Worm (Caenorhabditis elegans) whole organism, young adult: ENCODE measurements around the gene str-5.

ENCODE experiments used
- C17E4.6 ChIP-seq: fragments of 200-800 bp; sonication (Bioruptor generic); IDR thresholded peaks from 2 replicates; pipeline ENCODE4 v1.3.6; 2022; ENCODE audit warnings: missing genetic modification reagents, missing genetic modification characterization, missing compliant biosample characterization
- F49E8.2 ChIP-seq: sonication (generic microtip); optimal IDR thresholded peaks from 3 replicates; lab custom pipeline; 2017; ENCODE audit warnings: missing genetic modification characterization, mild to moderate bottlenecking, missing compliant biosample characterization, antibody characterized with exemption, moderate library complexity; ENCODE audit not compliant: insufficient read depth
- K11D2.4 ChIP-seq: fragments of 200-800 bp; sonication (Bioruptor generic); IDR thresholded peaks from 2 replicates; pipeline ENCODE4 v1.3.6; 2022; ENCODE audit warnings: missing genetic modification reagents, missing genetic modification characterization, missing compliant biosample characterization
- ama-1 ChIP-seq, 3 experiments: fragments of 150-350 bp in 1 of 3; sonication (generic microtip) in 2 of 3; optimal IDR thresholded peaks; 2 replicates each; lab custom pipeline; 2014 to 2018; ENCODE audit warnings: missing biosample characterization in 2 of 3, missing genetic modification characterization in 2 of 3, missing genetic modification reagents in 2 of 3
- attf-3 ChIP-seq: fragments of 200-800 bp; sonication (Bioruptor generic); conservative IDR thresholded peaks from 2 replicates; pipeline ENCODE4 v1.3.6; 2022; ENCODE audit warnings: missing genetic modification reagents, missing genetic modification characterization, missing compliant biosample characterization
- attf-6 ChIP-seq: fragments of 200-800 bp; sonication (Bioruptor generic); IDR thresholded peaks from 2 replicates; pipeline ENCODE4 v1.3.6; 2022; ENCODE audit warnings: missing genetic modification reagents, missing genetic modification characterization, missing compliant biosample characterization
- efl-1 ChIP-seq: fragments of 150-350 bp; optimal IDR thresholded peaks from 2 replicates; lab custom pipeline; 2014; ENCODE audit warnings: missing biosample characterization, missing genetic modification reagents, missing genetic modification characterization
- him-1 ChIP-seq: sonication (generic microtip); optimal IDR thresholded peaks from 2 replicates; lab custom pipeline; 2016; ENCODE audit warnings: missing genotype, missing genetic modification reagents, missing genetic modification characterization, missing compliant biosample characterization
- nhr-80 ChIP-seq: sonication (generic microtip); optimal IDR thresholded peaks from 2 replicates; lab custom pipeline; 2016; ENCODE audit warnings: missing genetic modification characterization, missing compliant biosample characterization

- no peak for TF ChIP-seq F49E8.2 (tag; lab: Kevin White, UChicago)
- no peak for TF ChIP-seq him-1 (tag; lab: Kevin White, UChicago)
- no peak for TF ChIP-seq attf-3 (GFP tag; lab: Robert Waterston, UW)
- no peak for TF ChIP-seq attf-6
- TF ChIP-seq efl-1 (GFP tag; lab: Kevin White, UChicago), result no peak
- no peak for TF ChIP-seq ama-1 (optimal IDR thresholded peaks at IDR 0.05; lab: Kevin White, UChicago)
- TF ChIP-seq ama-1 (GFP tag; optimal IDR thresholded peaks at IDR 0.05; lab: Kevin White, UChicago), result no peak
- TF ChIP-seq C17E4.6, result no peak
- no peak for TF ChIP-seq K11D2.4 (GFP tag; lab: Robert Waterston, UW)
- TF ChIP-seq nhr-80, result no peak
Observed at ce11 chrV:15781086-15781485, 28.0 kb downstream of the str-5 start, which contains the start of gene T26E4.2.
